Fruit fly (Drosophila melanogaster) whole organism, embryonic: ENCODE measurements around the gene hop.

ENCODE experiments used
- Abd-B ChIP-seq: fragments of 200-800 bp; sonication (Bioruptor generic); optimal IDR thresholded peaks from 2 replicates; lab custom pipeline; 2018; ENCODE audit warnings: missing biosample characterization, mild to moderate bottlenecking, missing genetic modification characterization, moderate library complexity
- Awh ChIP-seq: fragments of 200-800 bp; sonication (Bioruptor generic); IDR thresholded peaks from 2 replicates; pipeline ENCODE4, ENCODE4 v1.3.6; 2022; ENCODE audit warnings: missing biosample characterization, missing genetic modification characterization
- CG10321 ChIP-seq: fragments of 200-800 bp; sonication (Bioruptor generic); IDR thresholded peaks from 2 replicates; pipeline ENCODE4 v1.3.6; 2022; ENCODE audit warnings: missing biosample characterization, missing genetic modification characterization
- CG10565 ChIP-seq: fragments of 200-800 bp; sonication (Bioruptor generic); optimal IDR thresholded peaks from 3 replicates; lab custom pipeline; 2016; ENCODE audit warnings: missing biosample characterization, mild to moderate bottlenecking, missing genetic modification characterization
- CG10959 ChIP-seq: fragments of 200-800 bp; sonication (Bioruptor generic); IDR thresholded peaks from 2 replicates; pipeline ENCODE4 v1.3.6; 2022; ENCODE audit warnings: missing biosample characterization, missing genetic modification characterization
- CG12769 ChIP-seq: fragments of 200-800 bp; sonication (Bioruptor generic); optimal IDR thresholded peaks from 2 replicates; lab custom pipeline; 2019; ENCODE audit warnings: missing biosample characterization, mild to moderate bottlenecking, missing genetic modification characterization, moderate library complexity
- CG13894 ChIP-seq: fragments of 200-800 bp; sonication (Bioruptor generic); optimal IDR thresholded peaks from 3 replicates; lab custom pipeline; 2018; ENCODE audit warnings: missing biosample characterization, mild to moderate bottlenecking, missing genetic modification characterization, moderate library complexity
- CG14667 ChIP-seq: fragments of 200-800 bp; sonication (Bioruptor generic); IDR thresholded peaks from 2 replicates; pipeline ENCODE4 v1.3.6; 2022; ENCODE audit warnings: missing biosample characterization, missing genetic modification characterization
- CG14710 ChIP-seq: fragments of 200-800 bp; sonication (Bioruptor generic); optimal IDR thresholded peaks from 3 replicates; lab custom pipeline; 2019; ENCODE audit warnings: missing biosample characterization, mild to moderate bottlenecking, missing genetic modification characterization, moderate library complexity
- CG15514 ChIP-seq: fragments of 200-800 bp; sonication (Bioruptor generic); optimal IDR thresholded peaks from 3 replicates; lab custom pipeline; 2017; ENCODE audit warnings: missing biosample characterization, missing genetic modification characterization, mild to moderate bottlenecking, moderate library complexity, missing genetic modification reagents
- CG18262 ChIP-seq: fragments of 200-800 bp; optimal IDR thresholded peaks from 3 replicates; lab custom pipeline; 2019; ENCODE audit warnings: missing biosample characterization, mild to moderate bottlenecking, missing genetic modification characterization, moderate library complexity
- CG18619 ChIP-seq: fragments of 200-800 bp; sonication (Bioruptor generic); optimal IDR thresholded peaks from 3 replicates; lab custom pipeline; 2017; ENCODE audit warnings: missing biosample characterization, mild to moderate bottlenecking, missing genetic modification characterization
- CG2712 ChIP-seq: fragments of 200-800 bp; optimal IDR thresholded peaks from 3 replicates; lab custom pipeline; 2019; ENCODE audit warnings: missing biosample characterization, mild to moderate bottlenecking, missing genetic modification characterization, moderate library complexity
- CG30431 ChIP-seq: fragments of 200-800 bp; sonication (Bioruptor generic); optimal IDR thresholded peaks from 2 replicates; lab custom pipeline; 2017; ENCODE audit warnings: missing biosample characterization, missing genetic modification characterization
- CG31224 ChIP-seq: fragments of 200-800 bp; sonication (Bioruptor generic); IDR thresholded peaks from 2 replicates; pipeline ENCODE4 v1.3.6; 2022; ENCODE audit warnings: missing biosample characterization, missing genetic modification characterization
- CG31365 ChIP-seq: fragments of 200-800 bp; sonication (Bioruptor generic); optimal IDR thresholded peaks from 2 replicates; lab custom pipeline; 2018; ENCODE audit warnings: missing biosample characterization, mild to moderate bottlenecking, missing genetic modification characterization
- CG31441 ChIP-seq: fragments of 200-800 bp; sonication (Bioruptor generic); IDR thresholded peaks from 2 replicates; pipeline ENCODE4 v1.3.6; 2022; ENCODE audit warnings: missing biosample characterization, missing genetic modification characterization
- CG33557 ChIP-seq: fragments of 200-800 bp; sonication (Bioruptor generic); optimal IDR thresholded peaks from 2 replicates; lab custom pipeline; 2019; ENCODE audit warnings: missing biosample characterization, mild to moderate bottlenecking, missing genetic modification characterization, moderate library complexity
- CG3838 ChIP-seq: fragments of 200-800 bp; sonication (Bioruptor generic); optimal IDR thresholded peaks from 3 replicates; lab custom pipeline; 2016; ENCODE audit warnings: missing biosample characterization, missing genetic modification characterization
- CG3847 ChIP-seq: fragments of 200-800 bp; sonication (Bioruptor generic); IDR thresholded peaks from 2 replicates; pipeline ENCODE4 v1.3.6; 2022; ENCODE audit warnings: missing biosample characterization, missing genetic modification characterization
- CG4730 ChIP-seq: fragments of 200-800 bp; sonication (Bioruptor generic); IDR thresholded peaks from 2 replicates; pipeline ENCODE4 v1.3.6; 2022; ENCODE audit warnings: missing biosample characterization, missing genetic modification characterization
- CG7786 ChIP-seq: fragments of 200-800 bp; sonication (Bioruptor generic); optimal IDR thresholded peaks from 2 replicates; lab custom pipeline; 2016; ENCODE audit warnings: missing biosample characterization, missing genetic modification characterization
- CG9437 ChIP-seq: fragments of 200-800 bp; sonication (Bioruptor generic); optimal IDR thresholded peaks from 2 replicates; lab custom pipeline; 2018; ENCODE audit warnings: missing biosample characterization, mild to moderate bottlenecking, missing genetic modification characterization
- CTCF ChIP-seq: fragments of 200-800 bp; sonication (Bioruptor generic); optimal IDR thresholded peaks from 2 replicates; lab custom pipeline; 2017; ENCODE audit warnings: missing biosample characterization, mild to moderate bottlenecking, missing genetic modification characterization, moderate library complexity
- Camta ChIP-seq: fragments of 200-800 bp; sonication (Bioruptor generic); optimal IDR thresholded peaks from 2 replicates; lab custom pipeline; 2016; ENCODE audit warnings: missing biosample characterization, missing genetic modification characterization
- E2f1 ChIP-seq: fragments of 200-800 bp; sonication (Bioruptor generic); IDR thresholded peaks from 2 replicates; pipeline ENCODE4 v1.3.6; 2022; ENCODE audit warnings: missing biosample characterization, missing genetic modification characterization
- ERR ChIP-seq: fragments of 200-800 bp; sonication (Bioruptor generic); optimal IDR thresholded peaks from 2 replicates; lab custom pipeline; 2016; ENCODE audit warnings: missing biosample characterization, missing genetic modification characterization
- HLH3B ChIP-seq: fragments of 200-800 bp; sonication (Bioruptor generic); IDR thresholded peaks from 2 replicates; pipeline ENCODE4 v1.3.6; 2022; ENCODE audit warnings: missing biosample characterization, missing genetic modification characterization
- Hmr ChIP-seq: fragments of 200-800 bp; sonication (Bioruptor generic); optimal IDR thresholded peaks from 3 replicates; lab custom pipeline; 2017; ENCODE audit warnings: mild to moderate bottlenecking, missing biosample characterization, missing genetic modification reagents, missing genetic modification characterization
- Hr39 ChIP-seq: fragments of >200 bp; optimal IDR thresholded peaks from 2 replicates; lab custom pipeline; 2017
- NK7.1 ChIP-seq: fragments of 200-800 bp; sonication (Bioruptor generic); optimal IDR thresholded peaks from 3 replicates; lab custom pipeline; 2016; ENCODE audit warnings: missing biosample characterization, missing genetic modification characterization
- Oaz ChIP-seq: fragments of 200-800 bp; sonication (Bioruptor generic); IDR thresholded peaks from 2 replicates; pipeline ENCODE4 v1.3.6; 2022; ENCODE audit warnings: missing biosample characterization, missing genetic modification characterization
- Ptx1 ChIP-seq: fragments of 200-800 bp; sonication (Bioruptor generic); IDR thresholded peaks from 2 replicates; pipeline ENCODE4 v1.3.6; 2022; ENCODE audit warnings: missing biosample characterization, missing genetic modification characterization
- Ravus ChIP-seq: fragments of 200-800 bp; sonication (Bioruptor generic); IDR thresholded peaks from 2 replicates; pipeline ENCODE4 v1.3.6; 2022; ENCODE audit warnings: missing biosample characterization, missing genetic modification characterization
- Taf1 ChIP-seq: fragments of 200-800 bp; sonication (Bioruptor generic); IDR thresholded peaks from 2 replicates; pipeline ENCODE4 v1.3.6; 2022; ENCODE audit warnings: missing biosample characterization, missing genetic modification characterization
- Xrp1 ChIP-seq: fragments of 200-800 bp; sonication (Bioruptor generic); IDR thresholded peaks from 2 replicates; pipeline ENCODE4 v1.3.6; 2022; ENCODE audit warnings: missing biosample characterization, missing genetic modification characterization
- bab2 ChIP-seq: fragments of 200-800 bp; sonication (Bioruptor generic); optimal IDR thresholded peaks from 2 replicates; lab custom pipeline; 2016; ENCODE audit warnings: missing biosample characterization, missing genetic modification characterization
- bbx ChIP-seq: fragments of 200-800 bp; sonication (Bioruptor generic); IDR thresholded peaks from 2 replicates; pipeline ENCODE4 v1.3.6; 2022; ENCODE audit warnings: missing biosample characterization, missing genetic modification characterization; ENCODE audit not compliant: partially characterized antibody
- crc ChIP-seq: fragments of 200-800 bp; sonication (Bioruptor generic); optimal IDR thresholded peaks from 2 replicates; lab custom pipeline; 2016; ENCODE audit warnings: missing biosample characterization, missing genetic modification characterization
- crol ChIP-seq: fragments of 200-800 bp; sonication (Bioruptor generic); IDR thresholded peaks from 2 replicates; pipeline ENCODE4 v1.3.6; 2022; ENCODE audit warnings: missing biosample characterization, missing genetic modification characterization
- ems ChIP-seq: fragments of 200-800 bp; sonication (Bioruptor generic); optimal IDR thresholded peaks from 3 replicates; lab custom pipeline; 2016; ENCODE audit warnings: missing biosample characterization, missing genetic modification characterization
- fd96Cb ChIP-seq: fragments of 200-800 bp; sonication (Bioruptor generic); optimal IDR thresholded peaks from 2 replicates; lab custom pipeline; 2018; ENCODE audit warnings: missing biosample characterization, mild to moderate bottlenecking, missing genetic modification characterization, moderate library complexity
- gce ChIP-seq: fragments of 200-800 bp; sonication (Bioruptor generic); IDR thresholded peaks from 3 replicates; pipeline ENCODE4 v1.3.6; 2022; ENCODE audit warnings: missing biosample characterization, missing genetic modification characterization
- kah ChIP-seq: fragments of 200-800 bp; sonication (Bioruptor generic); optimal IDR thresholded peaks from 2 replicates; lab custom pipeline; 2018; ENCODE audit warnings: missing biosample characterization, mild to moderate bottlenecking, missing genetic modification characterization
- lbe ChIP-seq: fragments of 200-800 bp; sonication (Bioruptor generic); optimal IDR thresholded peaks from 2 replicates; lab custom pipeline; 2016; ENCODE audit warnings: missing biosample characterization, mild to moderate bottlenecking, missing genetic modification characterization
- luna ChIP-seq: fragments of 200-800 bp; sonication (Bioruptor generic); optimal IDR thresholded peaks from 2 replicates; lab custom pipeline; 2016; ENCODE audit warnings: missing biosample characterization, missing genetic modification characterization
- pum ChIP-seq: fragments of 200-800 bp; sonication (Bioruptor generic); optimal IDR thresholded peaks from 2 replicates; lab custom pipeline; 2016; ENCODE audit warnings: missing biosample characterization, missing genetic modification characterization
- rib ChIP-seq: fragments of 200-800 bp; sonication (Bioruptor generic); IDR thresholded peaks from 2 replicates; pipeline ENCODE4 v1.3.6; 2022; ENCODE audit warnings: missing biosample characterization, missing genetic modification characterization
- seq ChIP-seq: fragments of 200-800 bp; sonication (Bioruptor generic); IDR thresholded peaks from 2 replicates; pipeline ENCODE4 v1.3.6; 2022; ENCODE audit warnings: missing biosample characterization, missing genetic modification characterization
- slp2 ChIP-seq: fragments of 200-800 bp; sonication (Bioruptor generic); optimal IDR thresholded peaks from 2 replicates; lab custom pipeline; 2016; ENCODE audit warnings: missing biosample characterization, missing genetic modification characterization
- sug ChIP-seq: fragments of 200-800 bp; optimal IDR thresholded peaks from 2 replicates; lab custom pipeline; 2019; ENCODE audit warnings: missing biosample characterization, mild to moderate bottlenecking, missing genetic modification characterization, moderate library complexity
- trh ChIP-seq: fragments of 200-800 bp; sonication (Bioruptor generic); optimal IDR thresholded peaks from 2 replicates; lab custom pipeline; 2016; ENCODE audit warnings: missing biosample characterization, missing genetic modification characterization
- tx ChIP-seq: fragments of 200-800 bp; sonication (Bioruptor generic); optimal IDR thresholded peaks from 2 replicates; lab custom pipeline; 2016; ENCODE audit warnings: missing biosample characterization, missing genetic modification characterization

Gene hop

dm6 chrX:11351351-11351750 lies 16.5 kb downstream of the hop start (continued):
- TF ChIP-seq CG15514 (GFP tag; lab: Kevin White, UChicago) = peak; percentile 85
- peak; percentile 86 for TF ChIP-seq CG31441
- peak; percentile 93 for TF ChIP-seq gce (GFP tag; lab: Robert Waterston, UW)
- peak; percentile 91 for TF ChIP-seq fd96Cb
- TF ChIP-seq tx = peak; percentile 89
- TF ChIP-seq CG9437 (GFP tag; lab: Kevin White, UChicago) = peak; percentile 82
- peak; percentile 97 for TF ChIP-seq CG12769
- TF ChIP-seq Abd-B = peak; percentile 91
- peak; percentile 90 for TF ChIP-seq Camta (GFP tag; lab: Kevin White, UChicago)
- TF ChIP-seq Hr39 (lab: Kevin White, UChicago) = no peak
- peak; percentile 94 for TF ChIP-seq CG7786 (GFP tag; lab: Kevin White, UChicago)
- peak; percentile 62 for TF ChIP-seq CTCF (GFP tag; lab: Kevin White, UChicago)
- TF ChIP-seq CG3847 (GFP tag; lab: Robert Waterston, UW) = peak; percentile 93
- TF ChIP-seq CG18619 (GFP tag; lab: Kevin White, UChicago) = peak; percentile 88
- TF ChIP-seq CG31224 = peak; percentile 85
- peak; percentile 91 for TF ChIP-seq CG2712 (tag; lab: Kevin White, UChicago)
- TF ChIP-seq NK7.1 (GFP tag; lab: Kevin White, UChicago) = peak; percentile 90
- TF ChIP-seq sug (tag; lab: Kevin White, UChicago) = peak; percentile 82
- TF ChIP-seq CG33557 (GFP tag; lab: Kevin White, UChicago) = peak; percentile 74
- peak; percentile 96 for TF ChIP-seq E2f1
- peak; percentile 90 for TF ChIP-seq Oaz (GFP tag; lab: Robert Waterston, UW)
- TF ChIP-seq crc (GFP tag; lab: Kevin White, UChicago) = peak; percentile 87
- TF ChIP-seq CG14667 = peak; percentile 92
- TF ChIP-seq Awh = peak; percentile 95
- TF ChIP-seq kah (GFP tag; lab: Kevin White, UChicago) = peak; percentile 86
- peak; percentile 73 for TF ChIP-seq luna (GFP tag; lab: Kevin White, UChicago)
- peak; percentile 85 for TF ChIP-seq slp2 (GFP tag; lab: Kevin White, UChicago)
- peak; percentile 60 for TF ChIP-seq crol (GFP tag; lab: Robert Waterston, UW)
- TF ChIP-seq CG10565 = peak; percentile 61
- TF ChIP-seq CG30431 (GFP tag; lab: Kevin White, UChicago) = peak; percentile 93
- TF ChIP-seq CG18262 (tag; lab: Kevin White, UChicago) = peak; percentile 87
- peak; percentile 92 for TF ChIP-seq Hmr (GFP tag; lab: Kevin White, UChicago)
- peak; percentile 92 for TF ChIP-seq pum (GFP tag; lab: Kevin White, UChicago)
- peak; percentile 77 for TF ChIP-seq CG3838 (GFP tag; lab: Kevin White, UChicago)
- peak; percentile 94 for TF ChIP-seq Xrp1 (GFP tag; lab: Robert Waterston, UW)
- peak; percentile 91 for TF ChIP-seq ems (GFP tag; lab: Kevin White, UChicago)
- peak; percentile 96 for TF ChIP-seq HLH3B (GFP tag; lab: Robert Waterston, UW)
- TF ChIP-seq Ptx1 (GFP tag; lab: Robert Waterston, UW) = peak; percentile 95
- peak; percentile 80 for TF ChIP-seq trh (GFP tag; lab: Kevin White, UChicago)
- TF ChIP-seq CG14710 = peak; percentile 75
- TF ChIP-seq lbe (GFP tag; lab: Kevin White, UChicago) = peak; percentile 88
- peak; percentile 78 for TF ChIP-seq CG31365 (tag; lab: Kevin White, UChicago)
- TF ChIP-seq rib (GFP tag; lab: Robert Waterston, UW) = peak; percentile 83
- TF ChIP-seq CG4730 (GFP tag; lab: Robert Waterston, UW) = peak; percentile 89
- TF ChIP-seq ERR (GFP tag; lab: Kevin White, UChicago) = peak; percentile 92
- peak; percentile 18; the same call in 1 of the 2 replicates for TF ChIP-seq bbx (GFP tag; lab: Robert Waterston, UW)
- peak; percentile 88 for TF ChIP-seq CG10959 (GFP tag; lab: Robert Waterston, UW)
- peak; percentile 76 for TF ChIP-seq CG10321 (GFP tag; lab: Robert Waterston, UW)
- TF ChIP-seq Ravus (GFP tag; lab: Robert Waterston, UW) = peak; percentile 84
- TF ChIP-seq bab2 (GFP tag; lab: Kevin White, UChicago) = peak; percentile 95
- peak; percentile 88 for TF ChIP-seq Taf1 (GFP tag; lab: Robert Waterston, UW)
- TF ChIP-seq seq (GFP tag; lab: Robert Waterston, UW) = peak; percentile 96
- peak; percentile 82 for TF ChIP-seq CG13894
